Worm (Caenorhabditis elegans): ENCODE data around the gene Y45G5AM.3.

Gene Y45G5AM.3

ce11 chrV:4152200-4152599 is 12.2 kb upstream of the Y45G5AM.3 start, which contains the start of gene Y45G5AM.6:
Gene Y45G5AM.6, minus strand, starts transcription at chrV:4152300.
- TF ChIP-seq nhr-43 (tag; optimal IDR thresholded peaks at IDR 0.05; ENCODE audit: poor library complexity, severe bottlenecking) (no peak), mdl-1 (tag; optimal IDR thresholded peaks at IDR 0.05) (no peak), ama-1 (optimal IDR thresholded peaks at IDR 0.05) (no peak), lin-39 (tag; optimal IDR thresholded peaks at IDR 0.05) (no peak), aly-2 (tag; optimal IDR thresholded peaks at IDR 0.05) (no peak), eor-1 (tag; optimal IDR thresholded peaks at IDR 0.05) (no peak), unc-62 (GFP tag; optimal IDR thresholded peaks at IDR 0.05) (no peak), hmg-11 (tag; optimal IDR thresholded peaks at IDR 0.05) (no peak), zag-1 (tag; optimal IDR thresholded peaks at IDR 0.05) (no peak), egl-27 (tag; optimal IDR thresholded peaks at IDR 0.05) (no peak), ztf-4 (tag; optimal IDR thresholded peaks at IDR 0.05) (no peak), mml-1 (tag; optimal IDR thresholded peaks at IDR 0.05) (no peak), elt-1 (tag; optimal IDR thresholded peaks at IDR 0.05) (no peak), nhr-12 (tag; optimal IDR thresholded peaks at IDR 0.05) (no peak), ZK546.5 (tag; optimal IDR thresholded peaks at IDR 0.05) (no peak)

ce11 chrV:4157291-4157690 is 7.1 kb upstream of the Y45G5AM.3 start:
- TF ChIP-seq ceh-16 (tag; optimal IDR thresholded peaks at IDR 0.05) (no peak), elt-2 (tag; optimal IDR thresholded peaks at IDR 0.05) (peak; percentile 16), nfya-1 (tag; optimal IDR thresholded peaks at IDR 0.05; ENCODE audit: insufficient read depth) (peak; percentile 12)

- TF ChIP-seq lin-39 (tag; optimal IDR thresholded peaks at IDR 0.05), result no peak
- TF ChIP-seq unc-39 (tag; optimal IDR thresholded peaks at IDR 0.05), result no peak
- TF ChIP-seq ceh-9 (tag; optimal IDR thresholded peaks at IDR 0.05), result no peak
Measured at ce11 chrV:4160086-4160485, 4.3 kb upstream of the Y45G5AM.3 start, which contains the start of gene Y45G5AM.5. Gene Y45G5AM.5, plus strand, starts transcription at chrV:4160386.

ce11 chrV:4162922-4163321 is 1.4 kb upstream of the Y45G5AM.3 start, which contains the start of gene Y45G5AM.4:
Gene Y45G5AM.4, plus strand, starts transcription at chrV:4163222.
- TF ChIP-seq nhr-43 (tag; optimal IDR thresholded peaks at IDR 0.05; ENCODE audit: poor library complexity, severe bottlenecking) (no peak), ZK546.5 (tag; optimal IDR thresholded peaks at IDR 0.05) (no peak), lin-39 (tag; optimal IDR thresholded peaks at IDR 0.05) (no peak), fkh-2 (tag; optimal IDR thresholded peaks at IDR 0.05) (no peak), egl-27 (tag; optimal IDR thresholded peaks at IDR 0.05) (no peak), unc-62 (GFP tag; optimal IDR thresholded peaks at IDR 0.05) (no peak), ceh-82 (tag; optimal IDR thresholded peaks at IDR 0.05) (no peak), mdl-1 (tag; optimal IDR thresholded peaks at IDR 0.05) (no peak), ceh-9 (tag; optimal IDR thresholded peaks at IDR 0.05) (no peak), unc-39 (tag; optimal IDR thresholded peaks at IDR 0.05) (no peak), nhr-11 (tag; optimal IDR thresholded peaks at IDR 0.05) (no peak), hmg-11 (tag; optimal IDR thresholded peaks at IDR 0.05) (no peak), lin-15B (tag; optimal IDR thresholded peaks at IDR 0.05) (no peak), ztf-11 (tag; optimal IDR thresholded peaks at IDR 0.05) (no peak), nhr-76 (tag; optimal IDR thresholded peaks at IDR 0.05) (no peak)

ce11 chrV:4168045-4168444 is 3.7 kb downstream of the Y45G5AM.3 start:
- TF ChIP-seq nfya-1 (tag; optimal IDR thresholded peaks at IDR 0.05; ENCODE audit: insufficient read depth), result peak; percentile 95
- TF ChIP-seq jun-1 (tag; optimal IDR thresholded peaks at IDR 0.05), result no peak
- TF ChIP-seq ztf-4 (tag; optimal IDR thresholded peaks at IDR 0.05), result no peak

ce11 chrV:4169658-4170057 is 5.3 kb downstream of the Y45G5AM.3 start:
- TF ChIP-seq lin-15B (tag; optimal IDR thresholded peaks at IDR 0.05), result peak; percentile 50
- no peak for TF ChIP-seq hmg-11 (tag; optimal IDR thresholded peaks at IDR 0.05)

ce11 chrV:4170138-4170537 is 5.8 kb downstream of the Y45G5AM.3 start, which contains the start of gene Y45G5AM.7:
Gene Y45G5AM.7, minus strand, starts transcription at chrV:4170238.
- TF ChIP-seq nhr-23 (tag; optimal IDR thresholded peaks at IDR 0.05), result no peak

ce11 chrV:4175624-4176023 is 11.3 kb downstream of the Y45G5AM.3 start, which contains the start of the genes coh-4 and pid-5:
Gene coh-4, minus strand, starts transcription at chrV:4175640.
Gene pid-5, plus strand, starts transcription at chrV:4175882.
- TF ChIP-seq nhr-12 (tag; optimal IDR thresholded peaks at IDR 0.05) (no peak), snpc-4 (tag; optimal IDR thresholded peaks at IDR 0.05) (no peak), ztf-4 (tag; optimal IDR thresholded peaks at IDR 0.05) (no peak), mdl-1 (tag; optimal IDR thresholded peaks at IDR 0.05) (no peak), ama-1 (optimal IDR thresholded peaks at IDR 0.05) (no peak), jun-1 (tag; optimal IDR thresholded peaks at IDR 0.05) (no peak), egl-5 (tag; optimal IDR thresholded peaks at IDR 0.05) (no peak), lin-15B (tag; optimal IDR thresholded peaks at IDR 0.05) (no peak), ZK546.5 (tag; optimal IDR thresholded peaks at IDR 0.05) (no peak), nhr-77 (tag; optimal IDR thresholded peaks at IDR 0.05) (no peak), elt-1 (tag; optimal IDR thresholded peaks at IDR 0.05) (no peak), lsy-12 (tag; optimal IDR thresholded peaks at IDR 0.05) (no peak), eor-1 (tag; optimal IDR thresholded peaks at IDR 0.05) (no peak), nfya-1 (tag; optimal IDR thresholded peaks at IDR 0.05; ENCODE audit: insufficient read depth) (no peak), pqm-1 (tag; optimal IDR thresholded peaks at IDR 0.05) (no peak)

Measured in whole organism, L3 larva.